Fruit fly (Drosophila melanogaster) whole organism, pupa: ENCODE measurements around the gene CG14194.

ENCODE experiments used
- CG10348 ChIP-seq: fragments of 200-800 bp; sonication (Bioruptor generic); IDR thresholded peaks from 2 replicates; pipeline ENCODE4 v1.3.6; 2022; ENCODE audit warnings: missing biosample characterization, missing genetic modification characterization
- CG12605 ChIP-seq: fragments of 200-800 bp; sonication (Bioruptor generic); IDR thresholded peaks from 2 replicates; pipeline ENCODE4 v1.3.6; 2022; ENCODE audit warnings: missing biosample characterization, missing genetic modification characterization
- CG14655 ChIP-seq: fragments of 200-800 bp; sonication (Bioruptor generic); optimal IDR thresholded peaks from 3 replicates; lab custom pipeline; 2017; ENCODE audit warnings: mild to moderate bottlenecking, missing biosample characterization, missing genetic modification reagents, missing genetic modification characterization
- CG17806 ChIP-seq: fragments of 200-800 bp; sonication (Bioruptor generic); optimal IDR thresholded peaks from 2 replicates; lab custom pipeline; 2018; ENCODE audit warnings: missing biosample characterization, mild to moderate bottlenecking, missing genetic modification characterization, moderate library complexity
- CG4496 ChIP-seq: fragments of 200-800 bp; sonication (Bioruptor generic); IDR thresholded peaks from 3 replicates; pipeline ENCODE4 v1.3.6; 2022; ENCODE audit warnings: missing biosample characterization, missing genetic modification characterization
- EcR ChIP-seq: fragments of 200-800 bp; sonication (Bioruptor generic); optimal IDR thresholded peaks from 3 replicates; lab custom pipeline; 2019; ENCODE audit warnings: missing biosample characterization, missing genetic modification characterization, mild to moderate bottlenecking, moderate library complexity, missing genetic modification reagents
- Pif1A ChIP-seq: fragments of 200-800 bp; sonication (Bioruptor generic); optimal IDR thresholded peaks from 3 replicates; lab custom pipeline; 2016; ENCODE audit warnings: missing biosample characterization, missing genetic modification characterization
- Snoo ChIP-seq: fragments of 200-800 bp; sonication (Bioruptor generic); optimal IDR thresholded peaks from 3 replicates; lab custom pipeline; 2017; ENCODE audit warnings: missing biosample characterization, mild to moderate bottlenecking, missing genetic modification characterization, inconsistent platforms
- fd96Ca ChIP-seq: fragments of 200-800 bp; sonication (Bioruptor generic); IDR thresholded peaks from 3 replicates; pipeline ENCODE4 v1.3.6; 2022; ENCODE audit warnings: missing biosample characterization, missing genetic modification characterization
- gl ChIP-seq: fragments of 200-800 bp; sonication (Bioruptor generic); optimal IDR thresholded peaks from 2 replicates; lab custom pipeline; 2018; ENCODE audit warnings: missing biosample characterization, mild to moderate bottlenecking, missing genetic modification characterization

dm6 chrX:19208014-19208413 lies 14.7 kb downstream of the CG14194 start, which contains the start of gene Ulp1:
- TF ChIP-seq Snoo (tag; lab: Kevin White, UChicago) (no peak), CG14655 (no peak), gl (tag; lab: Kevin White, UChicago) (no peak), EcR (GFP tag; lab: Kevin White, UChicago) (no peak), CG4496 (GFP tag; lab: Robert Waterston, UW) (0 out of 3 replicates have a peak, but pooled peaks have one; percentile 11), Pif1A (GFP tag; lab: Kevin White, UChicago) (no peak), fd96Ca (GFP tag; lab: Robert Waterston, UW) (no peak), CG17806 (tag; lab: Kevin White, UChicago) (no peak), CG12605 (GFP tag; lab: Robert Waterston, UW) (no peak), CG10348 (GFP tag; lab: Robert Waterston, UW) (no peak)
